Worm (Caenorhabditis elegans) whole organism, young adult: ENCODE data around the gene ZK177.1.
"Not testable (repeated sequence)": the region's sequence is repeated elsewhere in the genome, so short reads cannot be mapped to it uniquely, and the experiment has no call there.

Source experiments
- D2030.7 ChIP-seq: fragments of 200-800 bp; sonication (Bioruptor generic); IDR thresholded peaks from 2 replicates; pipeline ENCODE4 v1.3.6; 2022; ENCODE audit warnings: missing genetic modification reagents, missing genetic modification characterization, missing compliant biosample characterization
- F10E7.11 ChIP-seq: sonication (generic microtip); optimal IDR thresholded peaks from 2 replicates; lab custom pipeline; 2017; ENCODE audit warnings: mild to moderate bottlenecking, missing genetic modification characterization, moderate library complexity, missing compliant biosample characterization
- Y95B8A.8 ChIP-seq: fragments of 200-800 bp; sonication (Bioruptor generic); IDR thresholded peaks from 2 replicates; pipeline ENCODE4 v1.3.6; 2022; ENCODE audit warnings: missing genetic modification reagents, missing genetic modification characterization, missing compliant biosample characterization
- aptf-3 ChIP-seq: fragments of 200-800 bp; sonication (Bioruptor generic); IDR thresholded peaks from 2 replicates; pipeline ENCODE4 v1.3.6; 2022; ENCODE audit warnings: missing genetic modification characterization, missing compliant biosample characterization
- atf-7 ChIP-seq: sonication (generic microtip); optimal IDR thresholded peaks from 2 replicates; lab custom pipeline; 2017; ENCODE audit warnings: mild to moderate bottlenecking, missing genetic modification characterization, missing compliant biosample characterization
- attf-3 ChIP-seq: fragments of 200-800 bp; sonication (Bioruptor generic); conservative IDR thresholded peaks from 2 replicates; pipeline ENCODE4 v1.3.6; 2022; ENCODE audit warnings: missing genetic modification reagents, missing genetic modification characterization, missing compliant biosample characterization
- bed-1 ChIP-seq: fragments of 200-800 bp; sonication (Bioruptor generic); IDR thresholded peaks from 2 replicates; pipeline ENCODE4 v1.3.6; 2022; ENCODE audit warnings: missing genetic modification reagents, missing genetic modification characterization, missing compliant biosample characterization
- ceh-58 ChIP-seq: fragments of 200-800 bp; sonication (Bioruptor generic); IDR thresholded peaks from 2 replicates; pipeline ENCODE4 v1.3.6; 2022; ENCODE audit warnings: missing genetic modification characterization, missing compliant biosample characterization
- dpl-1 ChIP-seq: fragments of 150-350 bp; optimal IDR thresholded peaks from 2 replicates; lab custom pipeline; 2014; ENCODE audit warnings: missing biosample characterization, missing genetic modification reagents, missing genetic modification characterization
- egl-44 ChIP-seq: fragments of 200-800 bp; sonication (Bioruptor generic); IDR thresholded peaks from 2 replicates; pipeline ENCODE4 v1.3.6; 2022; ENCODE audit warnings: missing genetic modification reagents, missing genetic modification characterization, missing compliant biosample characterization
- ets-4 ChIP-seq: fragments of 200-800 bp; sonication (Bioruptor generic); optimal IDR thresholded peaks from 2 replicates; lab custom pipeline; 2018; ENCODE audit warnings: mild to moderate bottlenecking, missing genetic modification characterization, missing compliant biosample characterization
- him-1 ChIP-seq: sonication (generic microtip); optimal IDR thresholded peaks from 2 replicates; lab custom pipeline; 2016; ENCODE audit warnings: missing genotype, missing genetic modification reagents, missing genetic modification characterization, missing compliant biosample characterization
- hlh-26 ChIP-seq: fragments of 200-800 bp; sonication (Bioruptor generic); conservative IDR thresholded peaks from 2 replicates; pipeline ENCODE4 v1.3.6; 2022; ENCODE audit warnings: missing genetic modification reagents, missing genetic modification characterization, missing compliant biosample characterization
- hrde-1 ChIP-seq: sonication (generic microtip); optimal IDR thresholded peaks from 2 replicates; lab custom pipeline; 2016; ENCODE audit warnings: missing genetic modification characterization, mild to moderate bottlenecking, missing compliant biosample characterization, moderate library complexity, missing genotype, missing genetic modification reagents, borderline replicate concordance
- lag-1 ChIP-seq: fragments of 200-800 bp; sonication (Bioruptor generic); IDR thresholded peaks from 2 replicates; pipeline ENCODE4 v1.3.6; 2022; ENCODE audit warnings: missing genetic modification reagents, missing genetic modification characterization, missing compliant biosample characterization
- let-607 ChIP-seq, 2 experiments: fragments of 200-800 bp in 1 of 2; sonication (Bioruptor generic) in 1 of 2; sonication (generic microtip) in 1 of 2; optimal IDR thresholded peaks; 2 replicates each; lab custom pipeline; 2016 to 2018; ENCODE audit warnings: mild to moderate bottlenecking in 2 of 2, missing compliant biosample characterization in 2 of 2, missing genetic modification characterization in 2 of 2, moderate library complexity in 2 of 2, missing genotype in 1 of 2
- madf-10 ChIP-seq: sonication (generic microtip); optimal IDR thresholded peaks from 2 replicates; lab custom pipeline; 2016; ENCODE audit warnings: mild to moderate bottlenecking, missing genetic modification characterization, missing compliant biosample characterization
- madf-6 ChIP-seq: fragments of 200-800 bp; sonication (Bioruptor generic); IDR thresholded peaks from 2 replicates; pipeline ENCODE4 v1.3.6; 2022; ENCODE audit warnings: missing genetic modification reagents, missing genetic modification characterization, missing compliant biosample characterization
- mcd-1 ChIP-seq: fragments of 200-800 bp; sonication (Bioruptor generic); IDR thresholded peaks from 2 replicates; pipeline ENCODE4 v1.3.6; 2022; ENCODE audit warnings: missing genetic modification reagents, missing genetic modification characterization, missing compliant biosample characterization
- mes-4 ChIP-seq: sonication (generic microtip); optimal IDR thresholded peaks from 2 replicates; lab custom pipeline; 2016; ENCODE audit warnings: missing genotype, missing genetic modification characterization, missing compliant biosample characterization
- nfya-1 ChIP-seq: sonication (generic microtip); optimal IDR thresholded peaks from 2 replicates; lab custom pipeline; 2017; ENCODE audit warnings: antibody characterized with exemption, missing compliant biosample characterization, missing genetic modification characterization, borderline replicate concordance; ENCODE audit not compliant: insufficient read depth
- rec-8 ChIP-seq, 2 experiments: sonication (generic microtip); optimal IDR thresholded peaks; 2 replicates each; lab custom pipeline; 2016; ENCODE audit warnings: mild to moderate bottlenecking in 2 of 2, missing genetic modification characterization in 2 of 2, missing genetic modification reagents in 2 of 2, missing genotype in 2 of 2, missing biosample characterization in 1 of 2, missing compliant biosample characterization in 1 of 2, moderate library complexity in 1 of 2
- rpc-1 ChIP-seq, 2 experiments: fragments of 150-350 bp in 1 of 2; sonication (generic microtip) in 1 of 2; optimal IDR thresholded peaks; 2 replicates each; lab custom pipeline; 2014 to 2018; ENCODE audit warnings: missing biosample characterization in 1 of 2, missing genetic modification characterization in 1 of 2, missing genetic modification reagents in 1 of 2, missing genotype in 1 of 2
- snpc-3.4 ChIP-seq: sonication (generic microtip); optimal IDR thresholded peaks from 2 replicates; lab custom pipeline; 2017; ENCODE audit warnings: missing genetic modification characterization, mild to moderate bottlenecking, missing compliant biosample characterization, antibody characterized with exemption, moderate library complexity, missing genotype, missing genetic modification reagents
- xnd-1 ChIP-seq: sonication (generic microtip); optimal IDR thresholded peaks from 2 replicates; lab custom pipeline; 2016; ENCODE audit warnings: missing genotype, missing genetic modification reagents, missing genetic modification characterization, missing compliant biosample characterization
- ztf-26 ChIP-seq: sonication (generic microtip); optimal IDR thresholded peaks from 2 replicates; lab custom pipeline; 2017; ENCODE audit warnings: missing genetic modification characterization, missing compliant biosample characterization
- ztf-28 ChIP-seq: fragments of 200-800 bp; sonication (Bioruptor generic); IDR thresholded peaks from 2 replicates; pipeline ENCODE4 v1.3.6; 2022; ENCODE audit warnings: missing genetic modification reagents, missing genetic modification characterization, missing compliant biosample characterization

The ZK177.1 gene

ce11 chrII:5531855-5532328, 4.0 kb downstream of the ZK177.1 start, which contains the start of gene C17C3.9:
Gene C17C3.9 (minus strand): TSS chrII:5532278.
- TF ChIP-seq ets-4 (no peak), egl-44 (GFP tag; lab: Robert Waterston, UW) (no peak), atf-7 (tag; lab: Kevin White, UChicago) (no peak), rec-8 (tag; optimal IDR thresholded peaks at IDR 0.05; lab: Kevin White, UChicago) (no peak), D2030.7 (GFP tag; lab: Robert Waterston, UW) (no peak), let-607 (tag; optimal IDR thresholded peaks at IDR 0.05; lab: Kevin White, UChicago) (no peak), lag-1 (GFP tag; lab: Robert Waterston, UW) (no peak), bed-1 (GFP tag; lab: Robert Waterston, UW) (no peak), ceh-58 (GFP tag; lab: Robert Waterston, UW) (no peak), madf-6 (GFP tag; lab: Robert Waterston, UW) (no peak)

DNA sequence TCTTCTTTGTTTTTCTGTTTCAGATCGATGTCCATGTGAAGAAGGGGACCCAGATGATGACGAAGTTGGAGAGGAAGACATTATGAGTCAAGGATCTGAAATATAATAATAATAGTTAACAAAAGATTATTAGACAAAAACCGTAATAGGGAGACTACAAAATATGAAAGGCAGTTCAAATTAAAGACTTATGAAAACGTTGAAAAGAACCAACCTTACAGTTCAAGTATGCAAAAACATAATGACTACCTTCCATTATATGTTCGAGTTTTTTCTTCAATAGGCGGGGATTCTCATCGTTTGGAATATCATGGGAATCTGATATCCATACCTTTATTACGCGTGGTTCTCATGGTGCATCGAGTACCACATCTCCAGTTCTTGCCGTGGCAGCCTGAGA, 5.7 kb downstream of the ZK177.1 start, which contains the start of gene hlh-26:
Gene hlh-26, minus strand, starts transcription at position 101 of the 400 bp plus-strand sequence.
- no peak for TF ChIP-seq snpc-3.4 (tag; lab: Kevin White, UChicago)
- no peak for TF ChIP-seq ztf-28 (GFP tag; lab: Robert Waterston, UW)
- TF ChIP-seq aptf-3: no peak
- no peak for TF ChIP-seq F10E7.11
- TF ChIP-seq madf-10 (tag; lab: Kevin White, UChicago): no peak
- no peak for TF ChIP-seq lag-1 (GFP tag; lab: Robert Waterston, UW)
- no peak for TF ChIP-seq xnd-1
- no peak for TF ChIP-seq hlh-26 (GFP tag; lab: Robert Waterston, UW)
- TF ChIP-seq Y95B8A.8 (GFP tag; lab: Robert Waterston, UW): no peak
- TF ChIP-seq atf-7 (tag; lab: Kevin White, UChicago): no peak
- TF ChIP-seq ztf-26: no peak

ce11 chrII:5534939-5535338, 7.0 kb downstream of the ZK177.1 start, which contains the start of gene hlh-25:
Gene hlh-25 (plus strand): TSS chrII:5535239.
- not testable (repeated sequence) for TF ChIP-seq hrde-1; him-1 (tag; lab: Kevin White, UChicago); egl-44 (GFP tag; lab: Robert Waterston, UW)

DNA sequence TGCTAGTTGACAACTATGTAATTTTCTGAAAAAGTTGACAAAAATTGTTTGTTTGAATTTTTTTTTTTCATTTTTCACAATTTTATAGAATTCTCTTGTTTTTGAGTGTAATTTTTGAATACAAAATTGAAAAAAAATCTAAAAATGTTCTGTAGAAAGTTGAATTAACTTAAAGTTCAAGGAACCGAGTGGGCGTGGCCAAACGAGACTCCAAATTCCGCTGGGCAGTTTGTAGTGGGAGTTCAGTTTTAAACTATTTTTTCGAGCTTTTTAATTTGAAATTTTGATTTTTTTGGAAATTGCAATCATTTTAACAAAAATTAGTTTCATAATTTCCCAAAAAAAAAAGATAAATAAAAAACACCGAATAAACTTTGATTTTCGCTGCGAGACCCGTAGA, 9.1 kb downstream of the ZK177.1 start:
- TF ChIP-seq nfya-1 (tag; lab: Kevin White, UChicago) (no peak), attf-3 (peak; percentile 39; the same call in 1 of the 2 replicates)

DNA sequence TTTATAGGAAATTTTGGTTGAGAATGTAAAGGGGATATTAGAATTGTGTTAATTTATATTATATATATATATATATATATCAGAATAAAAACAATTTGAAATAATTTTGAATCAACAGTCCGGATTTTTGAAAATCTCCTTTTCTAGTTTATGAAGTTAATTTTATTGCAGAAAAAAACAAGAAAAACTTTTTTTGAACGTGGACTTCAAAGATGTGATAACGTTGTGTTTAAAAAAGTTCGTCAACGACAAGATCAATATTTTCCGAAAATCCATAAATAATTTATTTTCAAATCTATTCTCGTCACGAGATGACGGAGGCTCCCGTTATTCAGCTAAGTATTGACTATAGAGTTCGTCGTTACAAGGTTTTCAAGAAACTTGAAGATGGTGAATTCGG, 9.6 kb downstream of the ZK177.1 start, which contains the start of gene C17C3.11:
Gene C17C3.11, plus strand, starts transcription at position 301 of the 400 bp plus-strand sequence.
- no peak for TF ChIP-seq madf-10 (tag; lab: Kevin White, UChicago)
- TF ChIP-seq mes-4 (tag; lab: Kevin White, UChicago): no peak

- not testable (repeated sequence) for TF ChIP-seq dpl-1 (GFP tag; lab: Kevin White, UChicago); rpc-1 (optimal IDR thresholded peaks at IDR 0.05; lab: Kevin White, UChicago); rpc-1 (tag; optimal IDR thresholded peaks at IDR 0.05; lab: Kevin White, UChicago); mcd-1
Measured at ce11 chrII:5540113-5540512, 12.2 kb downstream of the ZK177.1 start, which contains the start of gene hlh-27. Gene hlh-27 (minus strand): TSS chrII:5540213.
